Worm (Caenorhabditis elegans): Measurements from ENCODE around the gene F40G9.5.

The F40G9.5 gene

DNA sequence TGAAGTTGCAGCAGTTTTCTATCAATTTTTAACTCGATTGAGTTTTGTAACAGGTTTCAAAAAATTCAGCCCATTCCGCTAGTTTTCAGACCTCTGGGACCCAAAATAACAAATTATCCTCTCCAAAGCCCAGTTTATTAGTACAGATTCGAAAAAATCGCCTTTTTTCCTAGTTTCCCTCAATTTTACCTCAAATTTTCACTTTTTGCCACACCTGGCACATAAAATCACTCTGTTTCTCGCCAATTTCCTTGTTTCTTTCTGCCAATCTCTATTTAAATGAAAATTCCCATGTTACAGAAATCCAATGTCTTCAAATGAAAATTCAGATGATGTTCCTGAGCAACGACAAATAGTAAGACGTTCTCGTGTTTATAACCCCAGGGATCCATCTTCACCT lies 48.9 kb upstream of the F40G9.5 start, which contains the start of gene pals-22:
TSS of gene pals-22 (plus strand) at position 301 of the 400 bp plus-strand sequence.
- TF ChIP-seq K09A11.1 (tag; optimal IDR thresholded peaks at IDR 0.05; ENCODE audit: insufficient read depth) (no peak), Y22D7AL.16 (tag; optimal IDR thresholded peaks at IDR 0.05) (no peak), ceh-22 (tag; optimal IDR thresholded peaks at IDR 0.05) (no peak), elt-2 (tag; optimal IDR thresholded peaks at IDR 0.05) (no peak), zip-5 (tag; optimal IDR thresholded peaks at IDR 0.05) (no peak), ceh-34 (tag; optimal IDR thresholded peaks at IDR 0.05) (no peak), unc-42 (tag; optimal IDR thresholded peaks at IDR 0.05) (no peak), hlh-15 (tag; optimal IDR thresholded peaks at IDR 0.05) (no peak), unc-86 (tag; optimal IDR thresholded peaks at IDR 0.05) (no peak), ama-1 (optimal IDR thresholded peaks at IDR 0.05) (no peak), hlh-13 (GFP tag; optimal IDR thresholded peaks at IDR 0.05) (no peak), fkh-6 (tag; optimal IDR thresholded peaks at IDR 0.05) (no peak), ceh-9 (tag; optimal IDR thresholded peaks at IDR 0.05) (no peak), elt-4 (tag; optimal IDR thresholded peaks at IDR 0.05) (no peak), hlh-8 (tag; optimal IDR thresholded peaks at IDR 0.05) (no peak), che-1 (tag; optimal IDR thresholded peaks at IDR 0.05) (no peak), ceh-18 (tag; optimal IDR thresholded peaks at IDR 0.05) (no peak)

DNA sequence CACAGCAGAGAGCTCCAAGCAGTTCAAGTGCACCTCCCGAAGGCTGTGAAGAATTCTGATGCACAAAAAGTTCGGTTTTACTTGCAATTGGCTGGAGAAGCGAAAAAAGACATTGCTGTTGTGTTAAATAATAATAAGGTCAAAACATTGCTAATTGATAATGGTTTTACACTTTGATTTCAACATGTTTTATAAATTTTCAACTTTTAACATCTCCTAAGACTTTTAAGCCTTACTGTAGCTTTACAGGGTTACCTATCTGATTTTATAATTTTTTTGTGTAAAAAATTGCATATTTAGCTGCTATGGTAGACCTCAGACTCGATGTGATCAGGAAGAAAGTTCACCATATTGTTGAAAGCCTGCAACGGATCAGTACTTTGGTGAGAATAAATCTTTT lies 46.9 kb upstream of the F40G9.5 start, which contains the start of gene pals-25:
TSS of gene pals-25 (plus strand) at position 301 of the 400 bp plus-strand sequence.
- TF ChIP-seq unc-55 (GFP tag; optimal IDR thresholded peaks at IDR 0.05) (no peak), fax-1 (tag; optimal IDR thresholded peaks at IDR 0.05) (no peak), dve-1 (tag; optimal IDR thresholded peaks at IDR 0.05) (no peak)

DNA sequence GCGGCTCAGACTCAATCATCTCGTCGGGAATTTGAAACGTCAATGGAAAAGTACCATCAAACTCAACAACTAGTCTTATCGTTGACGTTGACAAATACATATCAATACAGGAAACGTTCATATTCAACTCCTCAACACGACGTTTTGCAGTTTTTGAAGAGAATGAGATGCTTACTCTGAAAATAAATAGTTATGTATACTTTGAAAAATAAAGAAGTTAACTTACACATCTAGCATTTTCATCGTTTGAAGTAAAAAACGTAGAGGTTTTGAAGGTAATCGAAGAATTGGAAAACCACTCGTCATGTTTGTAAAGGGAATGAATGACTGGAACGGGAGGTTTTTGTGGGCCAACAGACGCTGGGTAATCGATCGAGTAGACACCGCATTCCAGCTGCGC lies 40.2 kb upstream of the F40G9.5 start, which contains the start of gene fbxb-81:
TSS of gene fbxb-81 (minus strand) at position 314 of the 400 bp plus-strand sequence.
- no peak for TF ChIP-seq ceh-9 (tag; optimal IDR thresholded peaks at IDR 0.05)
- no peak for TF ChIP-seq K02D7.2 (tag; optimal IDR thresholded peaks at IDR 0.05)
- TF ChIP-seq ceh-30 (tag; optimal IDR thresholded peaks at IDR 0.05) = no peak
- TF ChIP-seq ztf-16 (tag; optimal IDR thresholded peaks at IDR 0.05) = no peak
- TF ChIP-seq ama-1 (optimal IDR thresholded peaks at IDR 0.05) = no peak
- no peak for TF ChIP-seq che-1 (tag; optimal IDR thresholded peaks at IDR 0.05)

ce11 chrIII:143121-143520 lies 37.9 kb upstream of the F40G9.5 start, which contains the start of gene fbxb-82:
fbxb-82 (minus strand) TSS chrIII:143221.
- TF ChIP-seq pag-3 (tag; optimal IDR thresholded peaks at IDR 0.05; ENCODE audit: borderline replicate concordance) (no peak), dve-1 (tag; optimal IDR thresholded peaks at IDR 0.05) (no peak), unc-42 (tag; optimal IDR thresholded peaks at IDR 0.05) (no peak), ceh-2 (tag; optimal IDR thresholded peaks at IDR 0.05) (no peak), che-1 (tag; optimal IDR thresholded peaks at IDR 0.05) (no peak)

- no peak for TF ChIP-seq elt-4 (tag; optimal IDR thresholded peaks at IDR 0.05)
- no peak for TF ChIP-seq C08G9.2 (tag; optimal IDR thresholded peaks at IDR 0.05)
Measured at ce11 chrIII:145078-145477, 36.0 kb upstream of the F40G9.5 start, which contains the start of the genes T17A3.12 and fbxb-83. T17A3.12 (minus strand) TSS chrIII:145178. fbxb-83 (minus strand) TSS chrIII:145211.

DNA sequence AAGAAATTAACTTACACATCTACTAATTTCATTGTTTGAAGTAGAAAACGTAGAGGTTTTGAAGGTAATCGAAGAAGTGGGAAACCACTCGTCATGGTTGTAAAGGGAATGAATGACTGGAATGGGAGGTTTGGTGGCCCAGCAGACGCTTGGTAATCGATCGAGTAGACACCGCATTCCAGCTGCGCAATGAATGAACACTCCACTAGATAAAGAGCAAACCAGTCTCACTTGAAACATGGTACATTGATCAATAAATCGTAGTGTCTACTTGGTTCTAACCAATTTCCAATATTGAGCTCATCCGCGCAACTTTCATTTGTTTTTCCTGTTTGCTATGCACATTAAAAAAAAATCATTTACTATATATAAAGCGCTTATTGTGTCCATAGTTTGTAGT lies 34.7 kb upstream of the F40G9.5 start, which contains the start of gene fbxb-84:
TSS of gene fbxb-84 (minus strand) at position 101 of the 400 bp plus-strand sequence.
- TF ChIP-seq dmd-4 (tag; optimal IDR thresholded peaks at IDR 0.05; ENCODE audit: borderline replicate concordance) = no peak
- no peak for TF ChIP-seq unc-42 (tag; optimal IDR thresholded peaks at IDR 0.05)
- no peak for TF ChIP-seq hlh-8 (tag; optimal IDR thresholded peaks at IDR 0.05)
- no peak for TF ChIP-seq madf-2 (tag; optimal IDR thresholded peaks at IDR 0.05)
- no peak for TF ChIP-seq hlh-13 (GFP tag; optimal IDR thresholded peaks at IDR 0.05)
- no peak for TF ChIP-seq ceh-2 (tag; optimal IDR thresholded peaks at IDR 0.05)
- TF ChIP-seq ceh-14 (tag; optimal IDR thresholded peaks at IDR 0.05) = no peak
- no peak for TF ChIP-seq che-1 (tag; optimal IDR thresholded peaks at IDR 0.05)
- TF ChIP-seq C08G9.2 (tag; optimal IDR thresholded peaks at IDR 0.05) = no peak
- TF ChIP-seq pax-1 (tag; optimal IDR thresholded peaks at IDR 0.05) = no peak
- TF ChIP-seq elt-4 (tag; optimal IDR thresholded peaks at IDR 0.05) = no peak
- TF ChIP-seq ets-4 (tag; optimal IDR thresholded peaks at IDR 0.05) = no peak
- no peak for TF ChIP-seq sox-4 (tag; optimal IDR thresholded peaks at IDR 0.05)
- TF ChIP-seq unc-3 (GFP tag; conservative IDR thresholded peaks at IDR 0.05) = no peak
- TF ChIP-seq unc-3 (tag; optimal IDR thresholded peaks at IDR 0.05) = no peak
- TF ChIP-seq ama-1 (optimal IDR thresholded peaks at IDR 0.05) = no peak
- no peak for TF ChIP-seq sdc-2 (tag; optimal IDR thresholded peaks at IDR 0.05)
